Fruit fly (Drosophila melanogaster) whole organism, embryonic: ENCODE measurements around the gene CG7407.

Source experiments
- Atf6 ChIP-seq: fragments of 200-800 bp; sonication (Bioruptor generic); IDR thresholded peaks from 2 replicates; pipeline ENCODE4 v1.3.6; 2022; ENCODE audit warnings: missing biosample characterization, missing genetic modification characterization
- CG10321 ChIP-seq: fragments of 200-800 bp; sonication (Bioruptor generic); IDR thresholded peaks from 2 replicates; pipeline ENCODE4 v1.3.6; 2022; ENCODE audit warnings: missing biosample characterization, missing genetic modification characterization
- CG10462 ChIP-seq: fragments of 200-800 bp; sonication (Bioruptor generic); optimal IDR thresholded peaks from 2 replicates; lab custom pipeline; 2016; ENCODE audit warnings: missing biosample characterization, missing genetic modification characterization
- CG12299 ChIP-seq: fragments of 200-800 bp; sonication (Bioruptor generic); optimal IDR thresholded peaks from 2 replicates; lab custom pipeline; 2018; ENCODE audit warnings: missing biosample characterization, mild to moderate bottlenecking, missing genetic modification characterization
- CG13624 ChIP-seq: fragments of 200-800 bp; sonication (Bioruptor generic); optimal IDR thresholded peaks from 2 replicates; lab custom pipeline; 2016; ENCODE audit warnings: missing biosample characterization, missing genetic modification characterization
- CG13775 ChIP-seq: fragments of 200-800 bp; sonication (Bioruptor generic); optimal IDR thresholded peaks from 3 replicates; lab custom pipeline; 2017; ENCODE audit warnings: missing biosample characterization, mild to moderate bottlenecking, missing genetic modification characterization
- CG15073 ChIP-seq: fragments of 200-800 bp; sonication (Bioruptor generic); optimal IDR thresholded peaks from 2 replicates; lab custom pipeline; 2016; ENCODE audit warnings: missing biosample characterization, missing genetic modification characterization
- CG1602 ChIP-seq: fragments of 200-800 bp; sonication (Bioruptor generic); optimal IDR thresholded peaks from 3 replicates; lab custom pipeline; 2016; ENCODE audit warnings: missing biosample characterization, missing genetic modification characterization
- CG1647 ChIP-seq: fragments of 200-800 bp; sonication (Bioruptor generic); optimal IDR thresholded peaks from 3 replicates; lab custom pipeline; 2016; ENCODE audit warnings: missing biosample characterization, missing genetic modification characterization
- CG2712 ChIP-seq: fragments of 200-800 bp; optimal IDR thresholded peaks from 3 replicates; lab custom pipeline; 2019; ENCODE audit warnings: missing biosample characterization, mild to moderate bottlenecking, missing genetic modification characterization, moderate library complexity
- CG4404 ChIP-seq: fragments of 200-800 bp; sonication (Bioruptor generic); IDR thresholded peaks from 2 replicates; pipeline ENCODE4 v1.3.6; 2022; ENCODE audit warnings: missing biosample characterization, missing genetic modification characterization
- CG5245 ChIP-seq: fragments of 200-800 bp; sonication (Bioruptor generic); optimal IDR thresholded peaks from 3 replicates; lab custom pipeline; 2016; ENCODE audit warnings: missing biosample characterization, missing genetic modification characterization
- CG6765 ChIP-seq: fragments of 200-800 bp; sonication (Bioruptor generic); optimal IDR thresholded peaks from 3 replicates; lab custom pipeline; 2017; ENCODE audit warnings: missing biosample characterization, mild to moderate bottlenecking, missing genetic modification characterization
- CG7357 ChIP-seq: fragments of 200-800 bp; sonication (Bioruptor generic); IDR thresholded peaks from 3 replicates; pipeline ENCODE4 v1.3.6; 2022; ENCODE audit warnings: missing biosample characterization, missing genetic modification characterization
- CG7839 ChIP-seq: fragments of 200-800 bp; sonication (Bioruptor generic); optimal IDR thresholded peaks from 3 replicates; lab custom pipeline; 2018; ENCODE audit warnings: missing biosample characterization, mild to moderate bottlenecking, missing genetic modification characterization, moderate library complexity
- CG7987 ChIP-seq: fragments of 200-800 bp; sonication (Bioruptor generic); optimal IDR thresholded peaks from 2 replicates; lab custom pipeline; 2018; ENCODE audit warnings: missing biosample characterization, mild to moderate bottlenecking, missing genetic modification characterization, moderate library complexity
- CG8765 ChIP-seq: fragments of 200-800 bp; sonication (Bioruptor generic); IDR thresholded peaks from 2 replicates; pipeline ENCODE4 v1.3.6; 2022; ENCODE audit warnings: missing biosample characterization, missing genetic modification characterization
- CG9215 ChIP-seq: fragments of 200-800 bp; sonication (Bioruptor generic); IDR thresholded peaks from 2 replicates; pipeline ENCODE4 v1.3.6; 2022; ENCODE audit warnings: missing biosample characterization, missing genetic modification characterization
- CG9727 ChIP-seq: fragments of 200-800 bp; sonication (Bioruptor generic); optimal IDR thresholded peaks from 3 replicates; lab custom pipeline; 2017; ENCODE audit warnings: missing biosample characterization, mild to moderate bottlenecking, missing genetic modification characterization
- Doc2 ChIP-seq: fragments of 200-800 bp; sonication (Bioruptor generic); IDR thresholded peaks from 2 replicates; pipeline ENCODE4 v1.3.6; 2022; ENCODE audit warnings: missing biosample characterization, missing genetic modification characterization
- Dp ChIP-seq: fragments of 200-800 bp; sonication (Bioruptor generic); optimal IDR thresholded peaks from 2 replicates; lab custom pipeline; 2018; ENCODE audit warnings: missing biosample characterization, mild to moderate bottlenecking, missing genetic modification characterization, moderate library complexity
- ERR ChIP-seq: fragments of 200-800 bp; sonication (Bioruptor generic); optimal IDR thresholded peaks from 2 replicates; lab custom pipeline; 2016; ENCODE audit warnings: missing biosample characterization, missing genetic modification characterization
- Eip74EF ChIP-seq, 2 experiments: fragments of 200-800 bp in 1 of 2; fragments of >200 bp in 1 of 2; sonication (Bioruptor generic) in 1 of 2; optimal IDR thresholded peaks; 2 replicates each; lab custom pipeline; 2017 to 2019; ENCODE audit warnings: missing biosample characterization in 2 of 2, missing genetic modification characterization in 2 of 2, mild to moderate bottlenecking in 1 of 2, moderate library complexity in 1 of 2
- Gug ChIP-seq: fragments of 200-800 bp; sonication (Bioruptor generic); IDR thresholded peaks from 4 replicates; pipeline ENCODE4 v1.3.6; 2022; ENCODE audit warnings: missing biosample characterization, missing genetic modification characterization
- H2.0 ChIP-seq: fragments of 200-800 bp; sonication (Bioruptor generic); IDR thresholded peaks from 2 replicates; pipeline ENCODE4 v1.3.6; 2022; ENCODE audit warnings: missing biosample characterization, missing genetic modification characterization
- Hmr ChIP-seq: fragments of 200-800 bp; sonication (Bioruptor generic); optimal IDR thresholded peaks from 3 replicates; lab custom pipeline; 2017; ENCODE audit warnings: mild to moderate bottlenecking, missing biosample characterization, missing genetic modification reagents, missing genetic modification characterization
- Hr3 ChIP-seq: fragments of 200-800 bp; sonication (Bioruptor generic); optimal IDR thresholded peaks from 3 replicates; lab custom pipeline; 2016; ENCODE audit warnings: missing biosample characterization, missing genetic modification characterization
- Hsf ChIP-seq: fragments of 200-800 bp; sonication (Bioruptor generic); optimal IDR thresholded peaks from 3 replicates; lab custom pipeline; 2016; ENCODE audit warnings: missing biosample characterization, missing genetic modification characterization
- Meics ChIP-seq: fragments of 200-800 bp; sonication (Bioruptor generic); optimal IDR thresholded peaks from 2 replicates; lab custom pipeline; 2017; ENCODE audit warnings: missing biosample characterization, mild to moderate bottlenecking, missing genetic modification characterization
- Oaz ChIP-seq: fragments of 200-800 bp; sonication (Bioruptor generic); IDR thresholded peaks from 2 replicates; pipeline ENCODE4 v1.3.6; 2022; ENCODE audit warnings: missing biosample characterization, missing genetic modification characterization
- PHDP ChIP-seq: fragments of 200-800 bp; sonication (Bioruptor generic); optimal IDR thresholded peaks from 3 replicates; lab custom pipeline; 2018; ENCODE audit warnings: missing biosample characterization, mild to moderate bottlenecking, missing genetic modification characterization, moderate library complexity
- bcd ChIP-seq: fragments of 200-800 bp; sonication (Bioruptor generic); optimal IDR thresholded peaks from 2 replicates; lab custom pipeline; 2017; ENCODE audit warnings: missing biosample characterization, mild to moderate bottlenecking, missing genetic modification characterization
- cad ChIP-seq: fragments of >200 bp; optimal IDR thresholded peaks from 2 replicates; lab custom pipeline; 2017; ENCODE audit warnings: missing biosample characterization, missing genetic modification characterization
- caup ChIP-seq: fragments of 200-800 bp; sonication (Bioruptor generic); optimal IDR thresholded peaks from 3 replicates; lab custom pipeline; 2017; ENCODE audit warnings: missing biosample characterization, mild to moderate bottlenecking, missing genetic modification characterization, moderate library complexity; ENCODE audit not compliant: severe bottlenecking
- corto ChIP-seq: fragments of 200-800 bp; sonication (Bioruptor generic); optimal IDR thresholded peaks from 2 replicates; lab custom pipeline; 2016; ENCODE audit warnings: missing biosample characterization, mild to moderate bottlenecking, missing genetic modification characterization, moderate library complexity
- cwo ChIP-seq: fragments of 200-800 bp; sonication (Bioruptor generic); optimal IDR thresholded peaks from 3 replicates; lab custom pipeline; 2017; ENCODE audit warnings: missing biosample characterization, missing genetic modification characterization, mild to moderate bottlenecking, moderate library complexity, missing genetic modification reagents
- dimm ChIP-seq: fragments of 200-800 bp; sonication (Bioruptor generic); IDR thresholded peaks from 2 replicates; pipeline ENCODE4 v1.3.6; 2022; ENCODE audit warnings: missing biosample characterization, missing genetic modification characterization
- eve ChIP-seq, 2 experiments: fragments of >200 bp; optimal IDR thresholded peaks; 2 replicates each; lab custom pipeline; 2017; ENCODE audit warnings: missing biosample characterization in 2 of 2, missing genetic modification characterization in 2 of 2
- fd96Cb ChIP-seq: fragments of 200-800 bp; sonication (Bioruptor generic); optimal IDR thresholded peaks from 2 replicates; lab custom pipeline; 2018; ENCODE audit warnings: missing biosample characterization, mild to moderate bottlenecking, missing genetic modification characterization, moderate library complexity
- gcm ChIP-seq: fragments of 200-800 bp; sonication (Bioruptor generic); optimal IDR thresholded peaks from 2 replicates; lab custom pipeline; 2019; ENCODE audit warnings: missing biosample characterization, mild to moderate bottlenecking, missing genetic modification characterization, moderate library complexity
- ken ChIP-seq: fragments of 200-800 bp; sonication (Bioruptor generic); IDR thresholded peaks from 3 replicates; pipeline ENCODE4 v1.3.6; 2022; ENCODE audit warnings: missing biosample characterization, missing genetic modification characterization
- nau ChIP-seq: fragments of 200-800 bp; sonication (Bioruptor generic); optimal IDR thresholded peaks from 3 replicates; lab custom pipeline; 2017; ENCODE audit warnings: missing biosample characterization, mild to moderate bottlenecking, missing genetic modification characterization, missing genetic modification reagents
- oc ChIP-seq: fragments of 200-800 bp; sonication (Bioruptor generic); optimal IDR thresholded peaks from 2 replicates; lab custom pipeline; 2018; ENCODE audit warnings: missing biosample characterization, mild to moderate bottlenecking, missing genetic modification characterization, moderate library complexity
- shn ChIP-seq: fragments of 200-800 bp; sonication (Bioruptor generic); optimal IDR thresholded peaks from 3 replicates; lab custom pipeline; 2016; ENCODE audit warnings: missing biosample characterization, missing genetic modification characterization
- sim ChIP-seq: fragments of 200-800 bp; sonication (Bioruptor generic); IDR thresholded peaks from 2 replicates; pipeline ENCODE4 v1.3.6; 2022; ENCODE audit warnings: missing biosample characterization, missing genetic modification characterization
- sr ChIP-seq: fragments of 200-800 bp; sonication (Bioruptor generic); IDR thresholded peaks from 3 replicates; pipeline ENCODE4 v1.3.6; 2022; ENCODE audit warnings: missing biosample characterization, missing genetic modification characterization
- unc-4 ChIP-seq: fragments of 200-800 bp; sonication (Bioruptor generic); IDR thresholded peaks from 2 replicates; pipeline ENCODE4 v1.3.6; 2022; ENCODE audit warnings: missing biosample characterization, missing genetic modification characterization; ENCODE audit not compliant: partially characterized antibody
- unpg ChIP-seq: fragments of 200-800 bp; sonication (Bioruptor generic); optimal IDR thresholded peaks from 3 replicates; lab custom pipeline; 2018; ENCODE audit warnings: missing biosample characterization, mild to moderate bottlenecking, missing genetic modification characterization, moderate library complexity
- vvl ChIP-seq: fragments of 200-800 bp; sonication (Bioruptor generic); IDR thresholded peaks from 2 replicates; pipeline ENCODE4 v1.3.6; 2022; ENCODE audit warnings: missing biosample characterization, missing genetic modification characterization
- zfh2 ChIP-seq: fragments of 200-800 bp; sonication (Bioruptor generic); optimal IDR thresholded peaks from 2 replicates; lab custom pipeline; 2016; ENCODE audit warnings: missing biosample characterization, missing genetic modification characterization

CG7407 gene

dm6 chr3L:21808003-21808530 lies 15.2 kb upstream of the CG7407 start (continued):
- TF ChIP-seq PHDP (tag; lab: Kevin White, UChicago): no peak
- TF ChIP-seq shn: no peak
- peak; percentile 61 for TF ChIP-seq Hr3 (GFP tag; lab: Kevin White, UChicago)
- TF ChIP-seq CG6765 (GFP tag; lab: Kevin White, UChicago): peak; percentile 7
- no peak for TF ChIP-seq Dp (GFP tag; lab: Kevin White, UChicago)
- TF ChIP-seq CG10321 (GFP tag; lab: Robert Waterston, UW): peak; percentile 11; the same call in 1 of the 2 replicates
- no peak for TF ChIP-seq Eip74EF (GFP tag; optimal IDR thresholded peaks at IDR 0.05; lab: Kevin White, UChicago)
- TF ChIP-seq vvl (GFP tag; lab: Robert Waterston, UW): peak; percentile 84
- no peak for TF ChIP-seq zfh2
- TF ChIP-seq CG2712 (tag; lab: Kevin White, UChicago): peak; percentile 85
- TF ChIP-seq CG10462 (GFP tag; lab: Kevin White, UChicago): peak; percentile 16
- 0 out of 2 replicates have a peak, but pooled peaks have one; percentile 15 for TF ChIP-seq dimm (GFP tag; lab: Robert Waterston, UW)
- TF ChIP-seq Meics (GFP tag; lab: Kevin White, UChicago): peak; percentile 64
- no peak for TF ChIP-seq cwo (GFP tag; lab: Kevin White, UChicago)
- peak; percentile 64 for TF ChIP-seq CG13775
- TF ChIP-seq corto (GFP tag; lab: Kevin White, UChicago): no peak
- no peak for TF ChIP-seq unc-4
- TF ChIP-seq oc: peak; percentile 71
- TF ChIP-seq Doc2 (GFP tag; lab: Robert Waterston, UW): no peak
- peak; percentile 35; the same call in 1 of the 4 replicates for TF ChIP-seq Gug (GFP tag; lab: Robert Waterston, UW)
- peak; percentile 38 for TF ChIP-seq caup (GFP tag; lab: Kevin White, UChicago)
- TF ChIP-seq Hmr (GFP tag; lab: Kevin White, UChicago): no peak
- TF ChIP-seq CG7987 (GFP tag; lab: Kevin White, UChicago): no peak
- peak; percentile 52; the same call in 1 of the 3 replicates for TF ChIP-seq ken (GFP tag; lab: Robert Waterston, UW)
- TF ChIP-seq sim (GFP tag; lab: Robert Waterston, UW): peak; percentile 59; the same call in 1 of the 2 replicates
- TF ChIP-seq CG8765: no peak
- no peak for TF ChIP-seq nau (GFP tag; lab: Kevin White, UChicago)
- peak; percentile 15 for TF ChIP-seq CG5245 (GFP tag; lab: Kevin White, UChicago)
- peak; percentile 30 for TF ChIP-seq Hsf
- no peak for TF ChIP-seq unpg (GFP tag; lab: Kevin White, UChicago)
- TF ChIP-seq CG9215 (GFP tag; lab: Robert Waterston, UW): 0 out of 2 replicates have a peak, but pooled peaks have one; percentile 17
- TF ChIP-seq CG4404: no peak
- no peak for TF ChIP-seq ERR (GFP tag; lab: Kevin White, UChicago)
- TF ChIP-seq gcm (GFP tag; lab: Kevin White, UChicago): peak; percentile 63
- no peak for TF ChIP-seq CG12299 (tag; lab: Kevin White, UChicago)
- TF ChIP-seq CG7357 (GFP tag; lab: Robert Waterston, UW): peak; percentile 24; the same call in 1 of the 3 replicates
- no peak for TF ChIP-seq eve (GFP tag; optimal IDR thresholded peaks at IDR 0.05; lab: Kevin White, UChicago)
- TF ChIP-seq CG1602: peak; percentile 59
- TF ChIP-seq H2.0 (GFP tag; lab: Robert Waterston, UW): peak; percentile 54; the same call in 1 of the 2 replicates
- no peak for TF ChIP-seq CG1647
- peak; percentile 67 for TF ChIP-seq fd96Cb (tag; lab: Kevin White, UChicago)
- no peak for TF ChIP-seq CG15073
- no peak for TF ChIP-seq CG13624 (GFP tag; lab: Kevin White, UChicago)
- peak; percentile 64 for TF ChIP-seq bcd (GFP tag; lab: Kevin White, UChicago)
- no peak for TF ChIP-seq sr (GFP tag; lab: Robert Waterston, UW)
- no peak for TF ChIP-seq Atf6 (GFP tag; lab: Robert Waterston, UW)
- no peak for TF ChIP-seq cad (GFP tag; lab: Kevin White, UChicago)
- peak; percentile 85 for TF ChIP-seq CG9727
- TF ChIP-seq CG7839: no peak
- TF ChIP-seq Oaz (GFP tag; lab: Robert Waterston, UW): no peak
